Fruit fly (Drosophila melanogaster) whole organism, pupa: ENCODE measurements around the gene Eig71Eh.

Experiments
- CG14655 ChIP-seq: fragments of 200-800 bp; sonication (Bioruptor generic); optimal IDR thresholded peaks from 3 replicates; lab custom pipeline; 2017; ENCODE audit warnings: mild to moderate bottlenecking, missing biosample characterization, missing genetic modification reagents, missing genetic modification characterization
- CG17806 ChIP-seq: fragments of 200-800 bp; sonication (Bioruptor generic); optimal IDR thresholded peaks from 2 replicates; lab custom pipeline; 2018; ENCODE audit warnings: missing biosample characterization, mild to moderate bottlenecking, missing genetic modification characterization, moderate library complexity
- CG32121 ChIP-seq: fragments of 200-800 bp; sonication (Bioruptor generic); IDR thresholded peaks from 2 replicates; pipeline ENCODE4 v1.3.6; 2022; ENCODE audit warnings: missing biosample characterization, missing genetic modification characterization
- CG34367 ChIP-seq: fragments of 200-800 bp; sonication (Bioruptor generic); optimal IDR thresholded peaks from 2 replicates; lab custom pipeline; 2018; ENCODE audit warnings: missing biosample characterization, mild to moderate bottlenecking, missing genetic modification characterization
- CG4496 ChIP-seq: fragments of 200-800 bp; sonication (Bioruptor generic); IDR thresholded peaks from 3 replicates; pipeline ENCODE4 v1.3.6; 2022; ENCODE audit warnings: missing biosample characterization, missing genetic modification characterization
- CG8301 ChIP-seq: fragments of 200-800 bp; sonication (Bioruptor generic); optimal IDR thresholded peaks from 2 replicates; lab custom pipeline; 2018; ENCODE audit warnings: missing biosample characterization, mild to moderate bottlenecking, missing genetic modification characterization
- Ets98B ChIP-seq: fragments of 200-800 bp; sonication (Bioruptor generic); IDR thresholded peaks from 2 replicates; pipeline ENCODE4 v1.3.6; 2022; ENCODE audit warnings: missing biosample characterization, missing genetic modification characterization
- Pif1A ChIP-seq: fragments of 200-800 bp; sonication (Bioruptor generic); optimal IDR thresholded peaks from 3 replicates; lab custom pipeline; 2016; ENCODE audit warnings: missing biosample characterization, missing genetic modification characterization
- rn ChIP-seq: fragments of 200-800 bp; sonication (Bioruptor generic); IDR thresholded peaks from 2 replicates; pipeline ENCODE4 v1.3.6; 2022; ENCODE audit warnings: missing biosample characterization, missing genetic modification characterization

- TF ChIP-seq Pif1A (GFP tag; lab: Kevin White, UChicago) (no peak), rn (GFP tag; lab: Robert Waterston, UW) (no peak), CG14655 (peak; percentile 14), CG34367 (tag; lab: Kevin White, UChicago) (no peak), CG17806 (tag; lab: Kevin White, UChicago) (no peak), CG4496 (GFP tag; lab: Robert Waterston, UW) (no peak), CG32121 (GFP tag; lab: Robert Waterston, UW) (no peak), CG8301 (tag; lab: Kevin White, UChicago) (no peak), Ets98B (no peak)
These were observed 13.6 kb upstream of the Eig71Eh start for dm6 chr3L:15672800-15673199.
